Fruit fly (Drosophila melanogaster): ENCODE results near the gene CG1545.

The CG1545 gene

dm6 chrX:11053456-11053855, 6.0 kb downstream of the CG1545 start, which contains the start of gene CG1552:
Gene CG1552, minus strand, starts transcription at chrX:11053556.
- no peak for TF ChIP-seq CG8478 (optimal IDR thresholded peaks at IDR 0.05)
- TF ChIP-seq CTCF (optimal IDR thresholded peaks at IDR 0.05) = no peak

- TF ChIP-seq CTCF (optimal IDR thresholded peaks at IDR 0.05) (no peak), CG8478 (optimal IDR thresholded peaks at IDR 0.05) (no peak)
These were observed 15.0 kb downstream of the CG1545 start, which contains the start of gene SmydA-4 for dm6 chrX:11044456-11044855. Gene SmydA-4, plus strand, starts transcription at chrX:11044756.

- TF ChIP-seq CTCF (optimal IDR thresholded peaks at IDR 0.05) = no peak
- no peak for TF ChIP-seq CG8478 (optimal IDR thresholded peaks at IDR 0.05)
These were observed 19.6 kb downstream of the CG1545 start, which contains the start of gene vex for dm6 chrX:11039788-11040187. Gene vex, minus strand, starts transcription at chrX:11039901.
